Fruit fly (Drosophila melanogaster): ENCODE results near the gene Prp31.
A peak's percentile ranks its signal among the peaks of the same experiment; 100 is the strongest.

- TF ChIP-seq fru (GFP tag; optimal IDR thresholded peaks at IDR 0.05) = peak; percentile 98
- peak; percentile 88 for TF ChIP-seq Hnf4 (GFP tag; optimal IDR thresholded peaks at IDR 0.05)
- no peak for TF ChIP-seq pan (optimal IDR thresholded peaks at IDR 0.05)
- no peak for TF ChIP-seq Myc (optimal IDR thresholded peaks at IDR 0.05)
- peak; percentile 97 for TF ChIP-seq h (GFP tag; optimal IDR thresholded peaks at IDR 0.05)
- TF ChIP-seq Abd-B (GFP tag; optimal IDR thresholded peaks at IDR 0.05) = no peak
- peak; percentile 31 for TF ChIP-seq Hr83 (GFP tag; optimal IDR thresholded peaks at IDR 0.05; ENCODE audit: poor library complexity, severe bottlenecking)
- TF ChIP-seq CrebA (GFP tag; optimal IDR thresholded peaks at IDR 0.05; ENCODE audit: borderline replicate concordance) = no peak
- TF ChIP-seq foxo (GFP tag; optimal IDR thresholded peaks at IDR 0.05) = peak; percentile 72 to 96
- TF ChIP-seq woc (GFP tag; optimal IDR thresholded peaks at IDR 0.05) = peak; percentile 89
- TF ChIP-seq psq (GFP tag; optimal IDR thresholded peaks at IDR 0.05) = peak; percentile 90
Measured at dm6 chr3L:15136659-15137572, 22.0 kb upstream of the Prp31 start, which contains the start of gene CG12316.

Data from whole organism, wandering third instar larva.